Worm (Caenorhabditis elegans) whole organism, young adult: ENCODE results near the gene gba-2.

ENCODE experiments used
- F10E7.11 ChIP-seq: sonication (generic microtip); optimal IDR thresholded peaks from 2 replicates; lab custom pipeline; 2017; ENCODE audit warnings: mild to moderate bottlenecking, missing genetic modification characterization, moderate library complexity, missing compliant biosample characterization
- F57C9.4 ChIP-seq: sonication (generic microtip); optimal IDR thresholded peaks from 2 replicates; lab custom pipeline; 2017; ENCODE audit warnings: mild to moderate bottlenecking, missing genetic modification characterization, missing compliant biosample characterization
- chd-7 ChIP-seq: sonication (generic microtip); optimal IDR thresholded peaks from 2 replicates; lab custom pipeline; 2016; ENCODE audit warnings: mild to moderate bottlenecking, missing genetic modification characterization, moderate library complexity, missing compliant biosample characterization
- ekl-4 ChIP-seq: fragments of 200-800 bp; sonication (Bioruptor generic); IDR thresholded peaks from 2 replicates; pipeline ENCODE4 v1.3.6; 2022; ENCODE audit warnings: missing genetic modification reagents, missing genetic modification characterization, missing compliant biosample characterization
- fkh-3 ChIP-seq: sonication (generic microtip); optimal IDR thresholded peaks from 2 replicates; lab custom pipeline; 2016; ENCODE audit warnings: mild to moderate bottlenecking, missing genetic modification characterization, missing compliant biosample characterization
- lin-35 ChIP-seq, 3 experiments: fragments of 150-350 bp in 2 of 3; sonication (generic microtip) in 1 of 3; optimal IDR thresholded peaks; 2 replicates each; lab custom pipeline; 2014 to 2018; ENCODE audit warnings: missing biosample characterization in 3 of 3, missing genetic modification characterization in 3 of 3, missing genetic modification reagents in 3 of 3
- madf-8 ChIP-seq: fragments of 200-800 bp; sonication (Bioruptor generic); conservative IDR thresholded peaks from 2 replicates; pipeline ENCODE4 v1.3.6; 2022; ENCODE audit warnings: missing genetic modification reagents, missing genetic modification characterization, missing compliant biosample characterization
- pha-4 ChIP-seq: fragments of 150-350 bp; sonication (generic microtip); optimal IDR thresholded peaks from 2 replicates; lab custom pipeline; 2014; ENCODE audit warnings: missing biosample characterization, missing genetic modification reagents, missing genetic modification characterization

ce11 chrII:2233240-2233639 lies 47.0 kb upstream of the gba-2 start, which contains the start of gene cct-3:
- no peak for TF ChIP-seq ekl-4 (GFP tag; lab: Robert Waterston, UW)
- no peak for TF ChIP-seq pha-4
- TF ChIP-seq madf-8 (GFP tag; lab: Robert Waterston, UW), result no peak
- no peak for TF ChIP-seq lin-35 (GFP tag; optimal IDR thresholded peaks at IDR 0.05; lab: Kevin White, UChicago)
- TF ChIP-seq fkh-3, result no peak
- no peak for TF ChIP-seq F57C9.4
- TF ChIP-seq chd-7 (tag; lab: Kevin White, UChicago), result no peak
- no peak for TF ChIP-seq F10E7.11 (tag; lab: Kevin White, UChicago)
